Fruit fly (Drosophila melanogaster) whole organism, prepupa: ENCODE results near the gene CG14646.

Experiments
- CG11902 ChIP-seq: fragments of 200-800 bp; sonication (Bioruptor generic); optimal IDR thresholded peaks from 3 replicates; lab custom pipeline; 2016; ENCODE audit warnings: missing biosample characterization, missing genetic modification characterization
- CG16779 ChIP-seq: fragments of 200-800 bp; sonication (Bioruptor generic); optimal IDR thresholded peaks from 3 replicates; lab custom pipeline; 2017; ENCODE audit warnings: missing biosample characterization, mild to moderate bottlenecking, missing genetic modification characterization
- CG34406 ChIP-seq: fragments of 200-800 bp; sonication (Bioruptor generic); optimal IDR thresholded peaks from 3 replicates; lab custom pipeline; 2016; ENCODE audit warnings: missing biosample characterization, missing genetic modification characterization
- CG7368 ChIP-seq: fragments of 200-800 bp; sonication (Bioruptor generic); optimal IDR thresholded peaks from 3 replicates; lab custom pipeline; 2016; ENCODE audit warnings: missing biosample characterization, missing genetic modification characterization
- CG8119 ChIP-seq: fragments of 200-800 bp; sonication (Bioruptor generic); IDR thresholded peaks from 3 replicates; pipeline ENCODE4 v1.3.6; 2022; ENCODE audit warnings: missing biosample characterization, missing genetic modification characterization
- CG9139 ChIP-seq: fragments of 200-800 bp; sonication (Bioruptor generic); optimal IDR thresholded peaks from 3 replicates; lab custom pipeline; 2017; ENCODE audit warnings: missing biosample characterization, mild to moderate bottlenecking, missing genetic modification characterization
- Ets21C ChIP-seq: fragments of 200-800 bp; sonication (Bioruptor generic); optimal IDR thresholded peaks from 3 replicates; lab custom pipeline; 2016; ENCODE audit warnings: missing biosample characterization, missing genetic modification characterization
- Gug ChIP-seq: fragments of 200-800 bp; sonication (Bioruptor generic); IDR thresholded peaks from 2 replicates; pipeline ENCODE4 v1.3.6; 2022; ENCODE audit warnings: missing biosample characterization, missing genetic modification characterization
- Lpt ChIP-seq: fragments of 200-800 bp; sonication (Bioruptor generic); optimal IDR thresholded peaks from 3 replicates; lab custom pipeline; 2016; ENCODE audit warnings: missing biosample characterization, missing genetic modification characterization
- lz ChIP-seq: fragments of 200-800 bp; sonication (Bioruptor generic); optimal IDR thresholded peaks from 3 replicates; lab custom pipeline; 2016; ENCODE audit warnings: missing biosample characterization, missing genetic modification characterization

DNA sequence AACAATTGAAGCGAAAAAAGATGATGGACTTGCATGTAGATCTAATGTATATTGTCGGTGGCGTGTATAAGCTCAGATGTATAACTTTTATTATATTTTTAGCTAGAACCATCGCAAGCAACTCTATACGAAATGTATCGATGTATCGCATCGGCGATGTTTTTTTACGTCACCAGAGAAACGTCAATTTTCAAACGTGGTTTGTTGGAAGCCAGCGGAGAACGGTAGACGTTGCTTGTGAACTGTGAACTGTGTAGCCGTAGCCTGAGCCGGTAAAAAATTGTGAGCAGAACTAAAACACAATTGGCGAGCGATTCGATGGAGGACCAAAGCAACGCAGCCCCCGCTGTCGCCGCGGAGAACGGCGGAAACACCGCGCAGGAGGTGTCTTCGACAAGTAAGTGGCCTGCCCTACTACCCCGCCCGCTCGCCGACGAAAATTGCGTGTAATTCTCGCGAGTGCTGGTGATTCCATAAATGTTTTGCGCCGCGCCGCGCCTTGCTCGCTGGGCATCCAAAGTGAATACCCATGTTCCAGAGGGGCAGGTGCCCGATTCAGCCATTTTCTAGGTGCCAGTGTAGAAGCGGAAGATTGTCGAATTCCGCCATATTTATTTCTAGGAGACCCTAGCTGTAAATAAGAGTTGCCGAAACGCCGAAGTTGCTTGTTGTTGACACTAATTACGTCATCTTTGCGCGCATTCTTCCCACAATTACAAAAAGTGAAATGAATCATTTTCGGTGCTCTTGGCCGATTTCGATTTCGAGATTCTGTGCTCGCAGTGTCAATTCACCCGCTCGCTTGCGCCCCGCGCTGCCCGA is 12.9 kb downstream of the CG14646 start, which contains the start of gene lost:
- no peak for TF ChIP-seq Ets21C (GFP tag; lab: Kevin White, UChicago)
- no peak for TF ChIP-seq CG7368 (GFP tag; lab: Kevin White, UChicago)
- TF ChIP-seq CG16779 (tag; lab: Kevin White, UChicago) = peak; percentile 7
- TF ChIP-seq Gug (GFP tag; lab: Robert Waterston, UW) = no peak
- peak; percentile 7 for TF ChIP-seq CG9139 (GFP tag; lab: Kevin White, UChicago)
- 0 out of 3 replicates have a peak, but pooled peaks have one; percentile 27 for TF ChIP-seq CG8119 (GFP tag; lab: Robert Waterston, UW)
- peak; percentile 35 for TF ChIP-seq lz (GFP tag; lab: Kevin White, UChicago)
- TF ChIP-seq CG11902 (GFP tag; lab: Kevin White, UChicago) = no peak
- TF ChIP-seq CG34406 = no peak
- TF ChIP-seq Lpt = no peak
